Fruit fly (Drosophila melanogaster) whole organism, embryonic: ENCODE results near the gene tai.

ENCODE experiments used
- Antp ChIP-seq: fragments of 200-800 bp; sonication (Bioruptor generic); optimal IDR thresholded peaks from 3 replicates; lab custom pipeline; 2016; ENCODE audit warnings: missing biosample characterization, missing genetic modification characterization
- Atf6 ChIP-seq: fragments of 200-800 bp; sonication (Bioruptor generic); IDR thresholded peaks from 2 replicates; pipeline ENCODE4 v1.3.6; 2022; ENCODE audit warnings: missing biosample characterization, missing genetic modification characterization
- B-H2 ChIP-seq: fragments of 200-800 bp; sonication (Bioruptor generic); optimal IDR thresholded peaks from 2 replicates; lab custom pipeline; 2018; ENCODE audit warnings: missing biosample characterization, mild to moderate bottlenecking, missing genetic modification characterization
- CG10267 ChIP-seq: fragments of 200-800 bp; sonication (Bioruptor generic); optimal IDR thresholded peaks from 2 replicates; lab custom pipeline; 2018; ENCODE audit warnings: missing biosample characterization, mild to moderate bottlenecking, missing genetic modification characterization, moderate library complexity
- CG10431 ChIP-seq: fragments of 200-800 bp; sonication (Bioruptor generic); optimal IDR thresholded peaks from 3 replicates; lab custom pipeline; 2018; ENCODE audit warnings: missing biosample characterization, mild to moderate bottlenecking, missing genetic modification characterization
- CG10543 ChIP-seq: fragments of 200-800 bp; sonication (Bioruptor generic); optimal IDR thresholded peaks from 3 replicates; lab custom pipeline; 2017; ENCODE audit warnings: missing biosample characterization, mild to moderate bottlenecking, missing genetic modification characterization, moderate library complexity
- CG10654 ChIP-seq: fragments of 200-800 bp; sonication (Bioruptor generic); optimal IDR thresholded peaks from 2 replicates; lab custom pipeline; 2016; ENCODE audit warnings: missing biosample characterization, missing genetic modification characterization
- CG12104 ChIP-seq: fragments of 200-800 bp; sonication (Bioruptor generic); optimal IDR thresholded peaks from 3 replicates; lab custom pipeline; 2016; ENCODE audit warnings: missing biosample characterization, missing genetic modification characterization
- CG13894 ChIP-seq: fragments of 200-800 bp; sonication (Bioruptor generic); optimal IDR thresholded peaks from 3 replicates; lab custom pipeline; 2018; ENCODE audit warnings: missing biosample characterization, mild to moderate bottlenecking, missing genetic modification characterization, moderate library complexity
- CG14441 ChIP-seq: fragments of 200-800 bp; sonication (Bioruptor generic); IDR thresholded peaks from 2 replicates; pipeline ENCODE4 v1.3.6; 2022; ENCODE audit warnings: missing biosample characterization, missing genetic modification characterization
- CG1602 ChIP-seq: fragments of 200-800 bp; sonication (Bioruptor generic); optimal IDR thresholded peaks from 3 replicates; lab custom pipeline; 2016; ENCODE audit warnings: missing biosample characterization, missing genetic modification characterization
- CG16779 ChIP-seq: fragments of 200-800 bp; sonication (Bioruptor generic); IDR thresholded peaks from 2 replicates; pipeline ENCODE4 v1.3.6; 2022; ENCODE audit warnings: missing biosample characterization, missing genetic modification characterization
- CG18599 ChIP-seq: fragments of 200-800 bp; sonication (Bioruptor generic); optimal IDR thresholded peaks from 3 replicates; lab custom pipeline; 2017; ENCODE audit warnings: missing biosample characterization, missing genetic modification characterization, mild to moderate bottlenecking, moderate library complexity, missing genetic modification reagents
- CG2199 ChIP-seq: fragments of 200-800 bp; sonication (Bioruptor generic); IDR thresholded peaks from 3 replicates; pipeline ENCODE4 v1.3.6; 2022; ENCODE audit warnings: missing biosample characterization, missing genetic modification characterization
- CG2678 ChIP-seq: fragments of 200-800 bp; sonication (Bioruptor generic); optimal IDR thresholded peaks from 3 replicates; lab custom pipeline; 2019; ENCODE audit warnings: missing biosample characterization, mild to moderate bottlenecking, missing genetic modification characterization, moderate library complexity
- CG3163 ChIP-seq: fragments of 200-800 bp; sonication (Bioruptor generic); optimal IDR thresholded peaks from 3 replicates; lab custom pipeline; 2016; ENCODE audit warnings: missing biosample characterization, missing genetic modification characterization
- CG43689 ChIP-seq: fragments of 200-800 bp; sonication (Bioruptor generic); IDR thresholded peaks from 2 replicates; pipeline ENCODE4 v1.3.6; 2022; ENCODE audit warnings: missing biosample characterization, missing genetic modification characterization
- CG4404 ChIP-seq: fragments of 200-800 bp; sonication (Bioruptor generic); IDR thresholded peaks from 2 replicates; pipeline ENCODE4 v1.3.6; 2022; ENCODE audit warnings: missing biosample characterization, missing genetic modification characterization
- CG5245 ChIP-seq: fragments of 200-800 bp; sonication (Bioruptor generic); optimal IDR thresholded peaks from 3 replicates; lab custom pipeline; 2016; ENCODE audit warnings: missing biosample characterization, missing genetic modification characterization
- CG6689 ChIP-seq: fragments of 200-800 bp; sonication (Bioruptor generic); IDR thresholded peaks from 2 replicates; pipeline ENCODE4 v1.3.6; 2022; ENCODE audit warnings: missing biosample characterization, missing genetic modification characterization
- CG9727 ChIP-seq: fragments of 200-800 bp; sonication (Bioruptor generic); optimal IDR thresholded peaks from 3 replicates; lab custom pipeline; 2017; ENCODE audit warnings: missing biosample characterization, mild to moderate bottlenecking, missing genetic modification characterization
- Deaf1 ChIP-seq: fragments of 200-800 bp; optimal IDR thresholded peaks from 3 replicates; lab custom pipeline; 2019; ENCODE audit warnings: missing biosample characterization, mild to moderate bottlenecking, missing genetic modification characterization, moderate library complexity
- Dip2 ChIP-seq: fragments of 200-800 bp; sonication (Bioruptor generic); IDR thresholded peaks from 2 replicates; pipeline ENCODE4 v1.3.6; 2022; ENCODE audit warnings: missing biosample characterization, missing genetic modification characterization
- Dll ChIP-seq: fragments of 200-800 bp; sonication (Bioruptor generic); IDR thresholded peaks from 4 replicates; pipeline ENCODE4 v1.3.6; 2022; ENCODE audit warnings: missing biosample characterization, missing genetic modification characterization; ENCODE audit not compliant: partially characterized antibody
- Eip74EF ChIP-seq, 2 experiments: fragments of 200-800 bp in 1 of 2; fragments of >200 bp in 1 of 2; sonication (Bioruptor generic) in 1 of 2; optimal IDR thresholded peaks; 2 replicates each; lab custom pipeline; 2017 to 2019; ENCODE audit warnings: missing biosample characterization in 2 of 2, missing genetic modification characterization in 2 of 2, mild to moderate bottlenecking in 1 of 2, moderate library complexity in 1 of 2
- Fer1 ChIP-seq: fragments of 200-800 bp; sonication (Bioruptor generic); optimal IDR thresholded peaks from 2 replicates; lab custom pipeline; 2017; ENCODE audit warnings: missing biosample characterization, mild to moderate bottlenecking, missing genetic modification characterization
- HmgZ ChIP-seq: fragments of 200-800 bp; sonication (Bioruptor generic); optimal IDR thresholded peaks from 2 replicates; lab custom pipeline; 2018; ENCODE audit warnings: missing biosample characterization, mild to moderate bottlenecking, missing genetic modification characterization
- Lim3 ChIP-seq: fragments of 200-800 bp; sonication (Bioruptor generic); IDR thresholded peaks from 2 replicates; pipeline ENCODE4 v1.3.6; 2022; ENCODE audit warnings: missing biosample characterization, missing genetic modification characterization
- Lpt ChIP-seq: fragments of >200 bp; optimal IDR thresholded peaks from 2 replicates; lab custom pipeline; 2018; ENCODE audit warnings: missing biosample characterization, missing genetic modification characterization
- NC2α ChIP-seq: fragments of 200-800 bp; sonication (Bioruptor generic); optimal IDR thresholded peaks from 2 replicates; lab custom pipeline; 2016; ENCODE audit warnings: missing biosample characterization, missing genetic modification characterization
- Oaz ChIP-seq: fragments of 200-800 bp; sonication (Bioruptor generic); IDR thresholded peaks from 2 replicates; pipeline ENCODE4 v1.3.6; 2022; ENCODE audit warnings: missing biosample characterization, missing genetic modification characterization
- Rfx ChIP-seq: fragments of 200-800 bp; sonication (Bioruptor generic); IDR thresholded peaks from 2 replicates; pipeline ENCODE4 v1.3.6; 2022; ENCODE audit warnings: missing biosample characterization, missing genetic modification characterization
- Trl ChIP-seq, 3 experiments: fragments of >200 bp in 2 of 3; fragments of 200-800 bp in 1 of 3; sonication (Bioruptor generic) in 1 of 3; optimal IDR thresholded peaks; 2 replicates in 1 of 3; 3 replicates in 2 of 3; lab custom pipeline; 2016 to 2017; ENCODE audit warnings: missing biosample characterization in 1 of 3, missing genetic modification characterization in 1 of 3
- YL-1 ChIP-seq: fragments of 200-800 bp; sonication (Bioruptor generic); optimal IDR thresholded peaks from 3 replicates; lab custom pipeline; 2017; ENCODE audit warnings: missing biosample characterization, mild to moderate bottlenecking, missing genetic modification characterization
- bigmax ChIP-seq: fragments of 200-800 bp; sonication (Bioruptor generic); optimal IDR thresholded peaks from 2 replicates; lab custom pipeline; 2018; ENCODE audit warnings: missing biosample characterization, mild to moderate bottlenecking, missing genetic modification characterization
- cas ChIP-seq: fragments of 200-800 bp; sonication (Bioruptor generic); IDR thresholded peaks from 2 replicates; pipeline ENCODE4 v1.3.6; 2022; ENCODE audit warnings: missing biosample characterization, missing genetic modification characterization
- chm ChIP-seq: fragments of 200-800 bp; sonication (Bioruptor generic); IDR thresholded peaks from 2 replicates; pipeline ENCODE4 v1.3.6; 2022; ENCODE audit warnings: missing biosample characterization, missing genetic modification characterization
- chn ChIP-seq: fragments of 200-800 bp; sonication (Bioruptor generic); optimal IDR thresholded peaks from 2 replicates; lab custom pipeline; 2016; ENCODE audit warnings: missing biosample characterization, missing genetic modification characterization
- cwo ChIP-seq: fragments of 200-800 bp; sonication (Bioruptor generic); optimal IDR thresholded peaks from 3 replicates; lab custom pipeline; 2017; ENCODE audit warnings: missing biosample characterization, missing genetic modification characterization, mild to moderate bottlenecking, moderate library complexity, missing genetic modification reagents
- ewg ChIP-seq: fragments of 200-800 bp; sonication (Bioruptor generic); optimal IDR thresholded peaks from 3 replicates; lab custom pipeline; 2017; ENCODE audit warnings: mild to moderate bottlenecking, missing biosample characterization, missing genetic modification reagents, missing genetic modification characterization
- fru ChIP-seq: fragments of >200 bp; optimal IDR thresholded peaks from 2 replicates; lab custom pipeline; 2017
- ftz-f1 ChIP-seq: fragments of 200-800 bp; sonication (Bioruptor generic); optimal IDR thresholded peaks from 2 replicates; lab custom pipeline; 2016; ENCODE audit warnings: missing biosample characterization, missing genetic modification characterization
- gro ChIP-seq: fragments of 200-800 bp; sonication (Bioruptor generic); optimal IDR thresholded peaks from 2 replicates; lab custom pipeline; 2016; ENCODE audit warnings: missing biosample characterization, missing genetic modification characterization
- jing ChIP-seq: fragments of 200-800 bp; sonication (Bioruptor generic); optimal IDR thresholded peaks from 2 replicates; lab custom pipeline; 2018; ENCODE audit warnings: missing biosample characterization, mild to moderate bottlenecking, missing genetic modification characterization
- nom ChIP-seq: fragments of 200-800 bp; sonication (Bioruptor generic); optimal IDR thresholded peaks from 2 replicates; lab custom pipeline; 2017; ENCODE audit warnings: missing biosample characterization, missing genetic modification characterization, mild to moderate bottlenecking, moderate library complexity, missing genetic modification reagents
- peb ChIP-seq: fragments of 200-800 bp; sonication (Bioruptor generic); IDR thresholded peaks from 2 replicates; pipeline ENCODE4 v1.3.6; 2022; ENCODE audit warnings: missing biosample characterization, missing genetic modification characterization
- rib ChIP-seq: fragments of 200-800 bp; sonication (Bioruptor generic); IDR thresholded peaks from 2 replicates; pipeline ENCODE4 v1.3.6; 2022; ENCODE audit warnings: missing biosample characterization, missing genetic modification characterization
- sens ChIP-seq: fragments of 200-800 bp; sonication (Bioruptor generic); peaks from one replicate; lab custom pipeline; 2016; ENCODE audit warnings: missing biosample characterization, missing genetic modification characterization
- ssp ChIP-seq: fragments of 200-800 bp; sonication (Bioruptor generic); IDR thresholded peaks from 2 replicates; pipeline ENCODE4 v1.3.6; 2022; ENCODE audit warnings: missing biosample characterization, missing genetic modification characterization
- usp ChIP-seq: fragments of >200 bp; optimal IDR thresholded peaks from 2 replicates; lab custom pipeline; 2017; ENCODE audit warnings: missing biosample characterization, missing genetic modification characterization
- wek ChIP-seq: fragments of 200-800 bp; sonication (Bioruptor generic); optimal IDR thresholded peaks from 3 replicates; lab custom pipeline; 2018; ENCODE audit warnings: missing biosample characterization, mild to moderate bottlenecking, missing genetic modification characterization, moderate library complexity
- zen2 ChIP-seq: fragments of 200-800 bp; sonication (Bioruptor generic); IDR thresholded peaks from 3 replicates; pipeline ENCODE4 v1.3.6; 2022; ENCODE audit warnings: missing biosample characterization, missing genetic modification characterization; ENCODE audit not compliant: partially characterized antibody

tai gene

dm6 chr2L:9179285-9179684, 12.7 kb downstream of the tai start (continued):
- TF ChIP-seq Eip74EF (GFP tag; optimal IDR thresholded peaks at IDR 0.05; lab: Kevin White, UChicago) (peak in 1 of 2 experiments; percentile 53), CG2678 (peak; percentile 35), Atf6 (GFP tag; lab: Robert Waterston, UW) (peak; percentile 16; the same call in 1 of the 2 replicates), Deaf1 (peak; percentile 75), YL-1 (GFP tag; lab: Kevin White, UChicago) (no peak), NC2α (GFP tag; lab: Kevin White, UChicago) (no peak), Fer1 (GFP tag; lab: Kevin White, UChicago) (no peak), chn (GFP tag; lab: Kevin White, UChicago) (no peak), gro (GFP tag; lab: Kevin White, UChicago) (peak; percentile 43), Lim3 (GFP tag; lab: Robert Waterston, UW) (no peak), Dll (no peak), CG4404 (no peak), CG10543 (GFP tag; lab: Kevin White, UChicago) (peak; percentile 68), CG43689 (GFP tag; lab: Robert Waterston, UW) (no peak), bigmax (GFP tag; lab: Kevin White, UChicago) (no peak), B-H2 (peak; percentile 56), CG16779 (GFP tag; lab: Robert Waterston, UW) (no peak), CG2199 (GFP tag; lab: Robert Waterston, UW) (peak; percentile 84; the same call in 1 of the 3 replicates), CG14441 (GFP tag; lab: Robert Waterston, UW) (peak; percentile 36; the same call in 1 of the 2 replicates), chm (GFP tag; lab: Robert Waterston, UW) (no peak), ewg (GFP tag; lab: Kevin White, UChicago) (no peak), Lpt (GFP tag; lab: Kevin White, UChicago) (no peak), CG18599 (GFP tag; lab: Kevin White, UChicago) (peak; percentile 28), CG3163 (GFP tag; lab: Kevin White, UChicago) (no peak), fru (lab: Kevin White, UChicago) (no peak), cas (GFP tag; lab: Robert Waterston, UW) (no peak), jing (GFP tag; lab: Kevin White, UChicago) (no peak), Oaz (GFP tag; lab: Robert Waterston, UW) (no peak), wek (GFP tag; lab: Kevin White, UChicago) (no peak), CG6689 (no peak), rib (GFP tag; lab: Robert Waterston, UW) (peak; percentile 49; the same call in 1 of the 2 replicates), CG5245 (GFP tag; lab: Kevin White, UChicago) (no peak), Trl (optimal IDR thresholded peaks at IDR 0.05; lab: Kevin White, UChicago) (peak; percentile 51 to 72), Trl (GFP tag; optimal IDR thresholded peaks at IDR 0.05; lab: Kevin White, UChicago) (no peak), CG9727 (no peak), HmgZ (tag; lab: Kevin White, UChicago) (peak; percentile 58), nom (GFP tag; lab: Kevin White, UChicago) (peak; percentile 7), CG13894 (peak; percentile 18), zen2 (no peak), ssp (GFP tag; lab: Robert Waterston, UW) (no peak), usp (GFP tag; lab: Kevin White, UChicago) (no peak), CG10431 (no peak), CG1602 (no peak), Dip2 (no peak), cwo (GFP tag; lab: Kevin White, UChicago) (peak; percentile 19), ftz-f1 (GFP tag; lab: Kevin White, UChicago) (peak; percentile 37), CG12104 (GFP tag; lab: Kevin White, UChicago) (no peak), peb (GFP tag; lab: Robert Waterston, UW) (no peak), Rfx (GFP tag; lab: Robert Waterston, UW) (no peak), Antp (GFP tag; lab: Kevin White, UChicago) (no peak), sens (GFP tag; lab: Kevin White, UChicago) (peak; percentile 2), CG10267 (tag; lab: Kevin White, UChicago) (no peak), CG10654 (GFP tag; lab: Kevin White, UChicago) (no peak)
